Fruit fly (Drosophila melanogaster) Kc167 (cell line): ENCODE data around the gene Cyt-c1L.

Experiments
- Myc ChIP-seq: fragments of >200 bp; optimal IDR thresholded peaks from 2 replicates; lab custom pipeline; 2017; ENCODE audit warnings: missing external identifiers
- Sin3A ChIP-seq: fragments of >200 bp; optimal IDR thresholded peaks from 2 replicates; lab custom pipeline; 2018; ENCODE audit warnings: missing external identifiers
- h ChIP-seq: fragments of >200 bp; optimal IDR thresholded peaks from 3 replicates; lab custom pipeline; 2018; ENCODE audit warnings: missing external identifiers
- insv ChIP-seq: fragments of >200 bp; optimal IDR thresholded peaks from 3 replicates; lab custom pipeline; 2018; ENCODE audit warnings: missing external identifiers
- psq ChIP-seq: fragments of >200 bp; optimal IDR thresholded peaks from 2 replicates; lab custom pipeline; 2017; ENCODE audit warnings: missing external identifiers
- ttk ChIP-seq: sonication (Bioruptor generic); optimal IDR thresholded peaks from 2 replicates; lab custom pipeline; 2017; ENCODE audit warnings: missing external identifiers

dm6 chr3R:29230552-29231102 is 26.7 kb upstream of the Cyt-c1L start:
- TF ChIP-seq insv (lab: Kevin White, UChicago) (no peak), psq (lab: Kevin White, UChicago) (no peak), Sin3A (lab: Kevin White, UChicago) (no peak), h (lab: Kevin White, UChicago) (no peak), ttk (lab: Kevin White, UChicago) (no peak), Myc (lab: Kevin White, UChicago) (no peak)
